Worm (Caenorhabditis elegans) whole organism, L4 larva: ENCODE data around the gene ucr-1.

Experiments
- F44E2.7 ChIP-seq: fragments of 200-800 bp; sonication (Bioruptor generic); IDR thresholded peaks from 2 replicates; pipeline ENCODE4 v2.1.2; 2022; ENCODE audit warnings: missing genetic modification characterization, missing compliant biosample characterization
- F49E8.2 ChIP-seq: sonication (generic microtip); optimal IDR thresholded peaks from 2 replicates; lab custom pipeline; 2016; ENCODE audit warnings: missing compliant biosample characterization, mild to moderate bottlenecking, missing genetic modification characterization, borderline replicate concordance
- T26A8.4 ChIP-seq: fragments of 200-800 bp; sonication (Bioruptor generic); IDR thresholded peaks from 2 replicates; pipeline ENCODE4 v1.3.6; 2022; ENCODE audit warnings: missing genetic modification characterization, missing compliant biosample characterization
- Y48G9A.11 ChIP-seq: fragments of 200-800 bp; sonication (Bioruptor generic); IDR thresholded peaks from 2 replicates; pipeline ENCODE4 v1.3.6; 2022; ENCODE audit warnings: missing genetic modification reagents, missing genetic modification characterization, missing compliant biosample characterization
- Y5F2A.4 ChIP-seq: fragments of 200-800 bp; sonication (Bioruptor generic); optimal IDR thresholded peaks from 2 replicates; lab custom pipeline; 2018; ENCODE audit warnings: mild to moderate bottlenecking, missing genetic modification characterization, missing compliant biosample characterization
- Y75B8A.6 ChIP-seq: fragments of 200-800 bp; sonication (Bioruptor generic); IDR thresholded peaks from 2 replicates; pipeline ENCODE4 v1.3.6; 2022; ENCODE audit warnings: missing genetic modification reagents, missing genetic modification characterization, missing compliant biosample characterization
- aly-2 ChIP-seq: sonication (generic microtip); optimal IDR thresholded peaks from 2 replicates; lab custom pipeline; 2018; ENCODE audit warnings: missing biosample characterization, missing genetic modification characterization
- ama-1 ChIP-seq: fragments of 150-350 bp; optimal IDR thresholded peaks from 2 replicates; lab custom pipeline; 2014; ENCODE audit warnings: inconsistent platforms, mixed read lengths
- arid-1 ChIP-seq: fragments of 200-800 bp; sonication (Bioruptor generic); conservative IDR thresholded peaks from 2 replicates; pipeline ENCODE4 v1.3.6; 2022; ENCODE audit warnings: missing genetic modification reagents, missing genetic modification characterization, missing compliant biosample characterization
- ceh-28 ChIP-seq: fragments of 150-350 bp; optimal IDR thresholded peaks from 2 replicates; lab custom pipeline; 2014; ENCODE audit warnings: missing biosample characterization, missing genetic modification reagents, missing genetic modification characterization
- ceh-44 ChIP-seq: fragments of 200-800 bp; sonication (Bioruptor generic); IDR thresholded peaks from 2 replicates; pipeline ENCODE4 v1.3.6; 2022; ENCODE audit warnings: missing genetic modification reagents, missing genetic modification characterization, missing compliant biosample characterization
- cey-2 ChIP-seq: sonication (generic microtip); optimal IDR thresholded peaks from 3 replicates; lab custom pipeline; 2017; ENCODE audit warnings: missing genetic modification characterization, mild to moderate bottlenecking, missing compliant biosample characterization, antibody characterized with exemption, borderline replicate concordance; ENCODE audit not compliant: insufficient read depth
- ctbp-1 ChIP-seq: fragments of 200-800 bp; sonication (Bioruptor generic); IDR thresholded peaks from 2 replicates; pipeline ENCODE4 v1.3.6; 2022; ENCODE audit warnings: missing genetic modification reagents, missing genetic modification characterization, missing compliant biosample characterization
- daf-19 ChIP-seq: fragments of 200-800 bp; sonication (Bioruptor generic); conservative IDR thresholded peaks from 2 replicates; pipeline ENCODE4 v1.3.6; 2022; ENCODE audit warnings: missing genetic modification characterization, missing compliant biosample characterization
- dmd-6 ChIP-seq: fragments of 200-800 bp; sonication (Bioruptor generic); IDR thresholded peaks from 2 replicates; pipeline ENCODE4 v1.3.6; 2022; ENCODE audit warnings: missing genetic modification reagents, missing genetic modification characterization, missing compliant biosample characterization
- dmd-8 ChIP-seq: fragments of 200-800 bp; sonication (Bioruptor generic); IDR thresholded peaks from 2 replicates; pipeline ENCODE4 v1.3.6; 2022; ENCODE audit warnings: missing genetic modification characterization, missing compliant biosample characterization
- dpl-1 ChIP-seq: fragments of 150-350 bp; optimal IDR thresholded peaks from 2 replicates; lab custom pipeline; 2014; ENCODE audit warnings: missing biosample characterization, missing genetic modification reagents, missing genetic modification characterization
- duxl-1 ChIP-seq: sonication (generic microtip); optimal IDR thresholded peaks from 2 replicates; lab custom pipeline; 2016; ENCODE audit warnings: mild to moderate bottlenecking, missing genetic modification characterization, moderate library complexity, missing compliant biosample characterization; ENCODE audit not compliant: poor library complexity
- egl-27 ChIP-seq: sonication (generic microtip); optimal IDR thresholded peaks from 3 replicates; lab custom pipeline; 2017; ENCODE audit warnings: missing biosample characterization, missing genetic modification reagents, missing genetic modification characterization
- fkh-10 ChIP-seq: fragments of 150-350 bp; optimal IDR thresholded peaks from 2 replicates; lab custom pipeline; 2014; ENCODE audit warnings: missing biosample characterization, missing genetic modification reagents, missing genetic modification characterization
- gei-8 ChIP-seq: fragments of 200-800 bp; sonication (Bioruptor generic); optimal IDR thresholded peaks from 2 replicates; lab custom pipeline; 2018; ENCODE audit warnings: mild to moderate bottlenecking, missing genetic modification characterization, missing compliant biosample characterization
- hif-1 ChIP-seq, 2 experiments: sonication (generic microtip); optimal IDR thresholded peaks; 2 replicates each; lab custom pipeline; 2016 to 2017; ENCODE audit warnings: missing compliant biosample characterization in 2 of 2, missing genetic modification characterization in 2 of 2, missing genetic modification reagents in 2 of 2, missing genotype in 2 of 2, mild to moderate bottlenecking in 1 of 2
- jun-1 ChIP-seq: fragments of 150-350 bp; optimal IDR thresholded peaks from 2 replicates; lab custom pipeline; 2014; ENCODE audit warnings: missing biosample characterization, missing genetic modification reagents, missing genetic modification characterization
- lin-1 ChIP-seq: fragments of 200-800 bp; sonication (Bioruptor generic); IDR thresholded peaks from 2 replicates; pipeline ENCODE4 v1.3.6; 2022; ENCODE audit warnings: missing genetic modification reagents, missing genetic modification characterization, missing compliant biosample characterization
- lin-38 ChIP-seq: fragments of 200-800 bp; sonication (Bioruptor generic); IDR thresholded peaks from 2 replicates; pipeline ENCODE4 v1.3.6; 2022; ENCODE audit warnings: missing genetic modification reagents, missing genetic modification characterization, missing compliant biosample characterization
- lin-39 ChIP-seq: fragments of 150-350 bp; optimal IDR thresholded peaks from 2 replicates; lab custom pipeline; 2014; ENCODE audit warnings: missing biosample characterization, missing genetic modification reagents, missing genetic modification characterization
- lir-3 ChIP-seq: sonication (generic microtip); optimal IDR thresholded peaks from 2 replicates; lab custom pipeline; 2016; ENCODE audit warnings: mild to moderate bottlenecking, missing genetic modification characterization, missing compliant biosample characterization
- lsy-2 ChIP-seq, 2 experiments: fragments of 150-350 bp in 1 of 2; sonication (generic microtip) in 1 of 2; optimal IDR thresholded peaks; 2 replicates each; lab custom pipeline; 2014 to 2017; ENCODE audit warnings: missing biosample characterization in 2 of 2, missing genetic modification characterization in 2 of 2
- madf-9 ChIP-seq: fragments of 200-800 bp; sonication (Bioruptor generic); conservative IDR thresholded peaks from 2 replicates; pipeline ENCODE4 v1.3.6; 2022; ENCODE audit warnings: missing genetic modification reagents, missing genetic modification characterization, missing compliant biosample characterization
- mdl-1 ChIP-seq, 2 experiments: fragments of 150-350 bp in 1 of 2; sonication (generic microtip) in 1 of 2; optimal IDR thresholded peaks; 2 replicates each; lab custom pipeline; 2014 to 2017; ENCODE audit warnings: missing biosample characterization in 2 of 2, missing genetic modification characterization in 2 of 2
- mxl-2 ChIP-seq: fragments of 200-800 bp; sonication (Bioruptor generic); conservative IDR thresholded peaks from 2 replicates; pipeline ENCODE4 v1.3.6; 2022; ENCODE audit warnings: missing genetic modification reagents, missing genetic modification characterization, missing compliant biosample characterization
- mxl-3 ChIP-seq: fragments of 200-800 bp; sonication (Bioruptor generic); optimal IDR thresholded peaks from 2 replicates; lab custom pipeline; 2018; ENCODE audit warnings: mild to moderate bottlenecking, missing genetic modification characterization, missing compliant biosample characterization
- nhr-11 ChIP-seq: fragments of 150-350 bp; optimal IDR thresholded peaks from 2 replicates; lab custom pipeline; 2014; ENCODE audit warnings: missing biosample characterization, missing genetic modification characterization
- nhr-237 ChIP-seq: sonication (generic microtip); optimal IDR thresholded peaks from 2 replicates; lab custom pipeline; 2017; ENCODE audit warnings: missing biosample characterization, missing genetic modification characterization
- nhr-25 ChIP-seq: sonication (generic microtip); optimal IDR thresholded peaks from 2 replicates; lab custom pipeline; 2017; ENCODE audit warnings: missing genetic modification characterization, mild to moderate bottlenecking, missing compliant biosample characterization, antibody characterized with exemption, moderate library complexity, borderline replicate concordance; ENCODE audit not compliant: insufficient read depth
- nhr-28 ChIP-seq: fragments of 150-350 bp; optimal IDR thresholded peaks from 2 replicates; lab custom pipeline; 2014; ENCODE audit warnings: missing biosample characterization, missing genetic modification characterization
- pha-4 ChIP-seq, 2 experiments: fragments of 150-350 bp in 1 of 2; fragments of 200-800 bp in 1 of 2; sonication (Bioruptor generic) in 1 of 2; IDR thresholded peaks in 1 of 2; optimal IDR thresholded peaks in 1 of 2; 2 replicates each; pipeline versions ENCODE4 v1.3.6 to Lab custom; 2014 to 2022; ENCODE audit warnings: missing genetic modification characterization in 2 of 2, missing genetic modification reagents in 2 of 2, missing biosample characterization in 1 of 2, missing compliant biosample characterization in 1 of 2
- php-3 ChIP-seq: fragments of 200-800 bp; sonication (Bioruptor generic); IDR thresholded peaks from 2 replicates; pipeline ENCODE4 v1.3.6; 2022; ENCODE audit warnings: missing genetic modification reagents, missing genetic modification characterization, missing compliant biosample characterization
- rbr-2 ChIP-seq: sonication (generic microtip); optimal IDR thresholded peaks from 2 replicates; lab custom pipeline; 2016; ENCODE audit warnings: missing genotype, missing genetic modification characterization, missing compliant biosample characterization
- spr-1 ChIP-seq: sonication (generic microtip); optimal IDR thresholded peaks from 2 replicates; lab custom pipeline; 2016; ENCODE audit warnings: mild to moderate bottlenecking, missing genetic modification characterization, missing compliant biosample characterization
- tag-97 ChIP-seq: fragments of 200-800 bp; sonication (Bioruptor generic); IDR thresholded peaks from 2 replicates; pipeline ENCODE4 v1.3.6; 2022; ENCODE audit warnings: missing genetic modification characterization, missing compliant biosample characterization
- tra-1 ChIP-seq: fragments of 200-800 bp; sonication (Bioruptor generic); IDR thresholded peaks from 2 replicates; pipeline ENCODE4 v1.3.6; 2022; ENCODE audit warnings: missing genetic modification reagents, missing genetic modification characterization, missing compliant biosample characterization
- unc-62 ChIP-seq, 3 experiments: fragments of 150-350 bp in 1 of 3; sonication (generic microtip); optimal IDR thresholded peaks in 2 of 3; peaks in 1 of 3; 1 replicate in 1 of 3; 2 replicates in 2 of 3; lab custom pipeline; 2014 to 2017; ENCODE audit warnings: missing biosample characterization in 3 of 3, missing genetic modification characterization in 3 of 3, missing genetic modification reagents in 3 of 3, missing genotype in 1 of 3
- zfp-3 ChIP-seq: fragments of 200-800 bp; sonication (Bioruptor generic); conservative IDR thresholded peaks from 2 replicates; pipeline ENCODE4 v1.3.6; 2022; ENCODE audit warnings: missing genetic modification reagents, missing genetic modification characterization, missing compliant biosample characterization

Gene ucr-1

DNA sequence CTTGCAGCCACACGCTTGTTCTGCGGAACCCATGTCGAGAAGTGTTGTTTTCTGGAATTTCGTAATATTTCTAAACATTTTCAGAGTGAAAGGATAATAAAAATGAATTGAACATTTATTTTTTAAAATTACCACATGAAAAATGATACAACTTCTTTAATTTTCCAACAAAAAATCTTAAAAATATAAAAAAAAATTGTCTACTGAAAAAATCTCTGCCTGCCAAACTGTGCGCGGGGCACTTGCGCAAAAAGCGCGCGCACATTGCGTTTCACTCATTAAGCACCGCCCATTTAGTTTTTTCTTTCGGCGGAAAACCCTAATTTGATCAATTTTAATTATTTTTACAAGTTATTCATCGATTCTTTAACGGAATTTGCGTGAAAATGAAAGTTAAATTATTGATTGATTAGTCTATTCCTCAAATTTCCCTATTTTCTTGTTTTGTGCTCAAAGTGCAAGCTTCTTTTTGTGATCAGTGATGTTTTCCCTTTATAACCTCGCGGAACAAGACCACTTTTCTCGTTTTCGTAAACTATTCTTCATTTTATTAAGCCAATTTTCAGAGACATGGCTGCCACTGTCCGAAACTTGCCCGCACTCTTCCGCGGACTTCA lies 36.9 kb upstream of the ucr-1 start, which contains the start of the genes nmad-1 and hach-1 (continued):
- 0 out of 2 replicates have a peak, but pooled peaks have one; percentile 48 for TF ChIP-seq daf-19 (GFP tag; lab: Robert Waterston, UW)
- TF ChIP-seq Y75B8A.6 (GFP tag; lab: Robert Waterston, UW) = no peak
- no peak for TF ChIP-seq cey-2 (tag; lab: Kevin White, UChicago)
- TF ChIP-seq lsy-2 (tag; optimal IDR thresholded peaks at IDR 0.05; lab: Kevin White, UChicago) = peak in 1 of 2 experiments; percentile 81
- no peak for TF ChIP-seq nhr-25 (tag; lab: Kevin White, UChicago)
- peak; percentile 76 for TF ChIP-seq dpl-1 (GFP tag; lab: Kevin White, UChicago)
- TF ChIP-seq F44E2.7 (GFP tag; lab: Robert Waterston, UW) = no peak
- no peak for TF ChIP-seq ceh-44 (GFP tag; lab: Robert Waterston, UW)
- 0 out of 2 replicates have a peak, but pooled peaks have one; percentile 47 for TF ChIP-seq arid-1 (GFP tag; lab: Robert Waterston, UW)
- TF ChIP-seq rbr-2 (tag; lab: Kevin White, UChicago) = peak; percentile 75
- TF ChIP-seq mxl-3 (GFP tag; lab: Kevin White, UChicago) = no peak
- TF ChIP-seq spr-1 (tag; lab: Kevin White, UChicago) = peak; percentile 34
- peak; percentile 36 for TF ChIP-seq fkh-10
- no peak for TF ChIP-seq tra-1
- TF ChIP-seq zfp-3 = no peak
- no peak for TF ChIP-seq tag-97 (GFP tag; lab: Robert Waterston, UW)
- peak; percentile 27 for TF ChIP-seq nhr-28
- no peak for TF ChIP-seq unc-62 (GFP tag; optimal IDR thresholded peaks at IDR 0.05 in 1 of 2; lab: Kevin White, UChicago)
- no peak for TF ChIP-seq unc-62 (tag; optimal IDR thresholded peaks at IDR 0.05; lab: Kevin White, UChicago)
- peak; percentile 79 for TF ChIP-seq lin-38 (GFP tag; lab: Robert Waterston, UW)
- TF ChIP-seq hif-1 (tag; optimal IDR thresholded peaks at IDR 0.05; lab: Kevin White, UChicago) = peak in 1 of 2 experiments; percentile 67
- no peak for TF ChIP-seq Y5F2A.4 (GFP tag; lab: Kevin White, UChicago)
- TF ChIP-seq lin-39 (tag; lab: Kevin White, UChicago) = no peak
- peak; percentile 89 for TF ChIP-seq duxl-1 (tag; lab: Kevin White, UChicago)

DNA sequence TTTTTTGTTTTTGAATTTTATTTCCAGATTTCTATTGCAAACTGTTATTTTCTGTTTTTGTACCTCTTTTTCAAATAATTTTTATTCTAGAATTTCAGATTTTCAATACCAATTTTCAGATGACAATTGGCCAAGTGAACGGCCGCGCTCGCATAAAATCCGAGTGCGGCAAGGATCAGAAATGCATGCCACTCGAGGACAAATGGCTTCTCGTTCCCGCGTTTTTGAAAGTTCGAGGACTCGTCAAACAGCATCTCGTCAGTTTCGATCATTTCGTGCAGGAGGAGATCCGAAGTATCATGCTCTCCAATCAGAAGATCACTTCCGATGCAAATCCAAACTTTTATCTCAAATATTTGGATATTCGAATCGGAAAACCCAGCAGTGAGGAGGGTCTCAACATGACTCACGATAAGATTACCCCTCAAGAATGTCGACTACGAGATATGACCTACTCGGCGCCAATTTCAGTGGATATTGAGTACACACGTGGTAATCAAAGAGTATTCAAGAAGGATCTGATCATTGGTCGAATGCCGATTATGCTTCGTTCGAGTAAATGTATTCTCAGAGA lies 34.6 kb upstream of the ucr-1 start, which contains the start of gene rpc-2:
TSS of gene rpc-2 (plus strand) at position 120 of the 574 bp plus-strand sequence.
- TF ChIP-seq madf-9 (no peak), cey-2 (tag; lab: Kevin White, UChicago) (no peak), aly-2 (no peak), dmd-8 (GFP tag; lab: Robert Waterston, UW) (0 out of 2 replicates have a peak, but pooled peaks have one; percentile 51), ctbp-1 (GFP tag; lab: Robert Waterston, UW) (no peak), gei-8 (GFP tag; lab: Kevin White, UChicago) (no peak), ceh-28 (tag; lab: Kevin White, UChicago) (no peak), php-3 (peak; percentile 44; the same call in 1 of the 2 replicates), lir-3 (tag; lab: Kevin White, UChicago) (no peak), F44E2.7 (GFP tag; lab: Robert Waterston, UW) (no peak), jun-1 (tag; lab: Kevin White, UChicago) (no peak), lin-38 (GFP tag; lab: Robert Waterston, UW) (peak; percentile 50), Y48G9A.11 (GFP tag; lab: Robert Waterston, UW) (peak; percentile 19; the same call in 1 of the 2 replicates), arid-1 (GFP tag; lab: Robert Waterston, UW) (peak; percentile 69; the same call in 1 of the 2 replicates), tra-1 (peak; percentile 23; the same call in 1 of the 2 replicates), mxl-2 (GFP tag; lab: Robert Waterston, UW) (no peak), pha-4 (GFP tag; IDR thresholded peaks at IDR 0.05; lab: Robert Waterston, UW) (peak; percentile 47; the same call in 1 of the 2 replicates), pha-4 (tag; optimal IDR thresholded peaks at IDR 0.05; lab: Kevin White, UChicago) (no peak), dpl-1 (GFP tag; lab: Kevin White, UChicago) (no peak), mdl-1 (tag; optimal IDR thresholded peaks at IDR 0.05; lab: Kevin White, UChicago) (no peak), dmd-6 (GFP tag; lab: Robert Waterston, UW) (no peak), spr-1 (tag; lab: Kevin White, UChicago) (peak; percentile 24), T26A8.4 (GFP tag; lab: Robert Waterston, UW) (peak; percentile 52; the same call in 1 of the 2 replicates), nhr-11 (no peak), F49E8.2 (tag; lab: Kevin White, UChicago) (no peak), nhr-237 (tag; lab: Kevin White, UChicago) (no peak), lin-1 (GFP tag; lab: Robert Waterston, UW) (no peak), egl-27 (tag; lab: Kevin White, UChicago) (no peak), Y75B8A.6 (GFP tag; lab: Robert Waterston, UW) (peak; percentile 16; the same call in 1 of the 2 replicates), ama-1 (lab: Kevin White, UChicago) (peak; percentile 33)
